Worm (Caenorhabditis elegans) whole organism, young adult: ENCODE results near the gene M02B7.2.
A peak's percentile ranks its signal among the peaks of the same experiment; 100 is the strongest.
"Not testable (repeated sequence)": the region's sequence is repeated elsewhere in the genome, so short reads cannot be mapped to it uniquely, and the experiment has no call there.

ENCODE experiments used
- B0336.3 ChIP-seq: fragments of 200-800 bp; sonication (Bioruptor generic); IDR thresholded peaks from 2 replicates; pipeline ENCODE4 v1.3.6; 2022; ENCODE audit warnings: missing genetic modification characterization, missing compliant biosample characterization
- C06A6.2 ChIP-seq: fragments of 200-800 bp; sonication (Bioruptor generic); conservative IDR thresholded peaks from 2 replicates; pipeline ENCODE4 v1.3.6; 2022; ENCODE audit warnings: missing genetic modification characterization, missing compliant biosample characterization
- F23B12.7 ChIP-seq: sonication (generic microtip); optimal IDR thresholded peaks from 2 replicates; lab custom pipeline; 2017; ENCODE audit warnings: missing genetic modification characterization, mild to moderate bottlenecking, missing compliant biosample characterization, antibody characterized with exemption, moderate library complexity; ENCODE audit not compliant: insufficient read depth
- F55B11.4 ChIP-seq: sonication (generic microtip); optimal IDR thresholded peaks from 2 replicates; lab custom pipeline; 2016; ENCODE audit warnings: missing compliant biosample characterization, missing genetic modification characterization, borderline replicate concordance; ENCODE audit not compliant: insufficient read depth
- Y56A3A.18 ChIP-seq: fragments of 200-800 bp; sonication (Bioruptor generic); IDR thresholded peaks from 2 replicates; pipeline ENCODE4 v1.3.6; 2022; ENCODE audit warnings: missing genetic modification reagents, missing genetic modification characterization, missing compliant biosample characterization
- Y67H2A.10 ChIP-seq: fragments of 200-800 bp; sonication (Bioruptor generic); conservative IDR thresholded peaks from 2 replicates; pipeline ENCODE4 v1.3.6; 2022; ENCODE audit warnings: missing genetic modification reagents, missing genetic modification characterization, missing compliant biosample characterization
- Y79H2A.3 ChIP-seq: fragments of 200-800 bp; sonication (Bioruptor generic); conservative IDR thresholded peaks from 2 replicates; pipeline ENCODE4 v1.3.6; 2022; ENCODE audit warnings: missing genetic modification reagents, missing genetic modification characterization, missing compliant biosample characterization
- ZK185.1 ChIP-seq: sonication (generic microtip); optimal IDR thresholded peaks from 2 replicates; lab custom pipeline; 2016; ENCODE audit warnings: mild to moderate bottlenecking, missing genetic modification characterization, missing compliant biosample characterization; ENCODE audit not compliant: poor library complexity, severe bottlenecking
- akir-1 ChIP-seq: fragments of 200-800 bp; sonication (Bioruptor generic); optimal IDR thresholded peaks from 2 replicates; lab custom pipeline; 2018; ENCODE audit warnings: mild to moderate bottlenecking, missing genetic modification characterization, moderate library complexity, missing compliant biosample characterization
- aptf-2 ChIP-seq: fragments of 200-800 bp; sonication (Bioruptor generic); conservative IDR thresholded peaks from 2 replicates; pipeline ENCODE4 v1.3.6; 2022; ENCODE audit warnings: missing genetic modification reagents, missing genetic modification characterization, missing compliant biosample characterization
- aptf-3 ChIP-seq: fragments of 200-800 bp; sonication (Bioruptor generic); IDR thresholded peaks from 2 replicates; pipeline ENCODE4 v1.3.6; 2022; ENCODE audit warnings: missing genetic modification characterization, missing compliant biosample characterization
- athp-1 ChIP-seq: sonication (generic microtip); optimal IDR thresholded peaks from 2 replicates; lab custom pipeline; 2017; ENCODE audit warnings: mild to moderate bottlenecking, missing genetic modification characterization, missing compliant biosample characterization
- attf-5 ChIP-seq: fragments of 200-800 bp; sonication (Bioruptor generic); optimal IDR thresholded peaks from 2 replicates; lab custom pipeline; 2018; ENCODE audit warnings: mild to moderate bottlenecking, missing genetic modification characterization, missing compliant biosample characterization
- attf-6 ChIP-seq: fragments of 200-800 bp; sonication (Bioruptor generic); IDR thresholded peaks from 2 replicates; pipeline ENCODE4 v1.3.6; 2022; ENCODE audit warnings: missing genetic modification reagents, missing genetic modification characterization, missing compliant biosample characterization
- bed-2 ChIP-seq: fragments of 200-800 bp; sonication (Bioruptor generic); IDR thresholded peaks from 2 replicates; pipeline ENCODE4 v1.3.6; 2022; ENCODE audit warnings: missing genetic modification reagents, missing genetic modification characterization, missing compliant biosample characterization
- ceh-79 ChIP-seq: sonication (generic microtip); optimal IDR thresholded peaks from 2 replicates; lab custom pipeline; 2017; ENCODE audit warnings: mild to moderate bottlenecking, missing genetic modification characterization, missing compliant biosample characterization
- chd-7 ChIP-seq: sonication (generic microtip); optimal IDR thresholded peaks from 2 replicates; lab custom pipeline; 2016; ENCODE audit warnings: mild to moderate bottlenecking, missing genetic modification characterization, moderate library complexity, missing compliant biosample characterization
- die-1 ChIP-seq: sonication (generic microtip); optimal IDR thresholded peaks from 2 replicates; lab custom pipeline; 2016; ENCODE audit warnings: missing genotype, mild to moderate bottlenecking, missing genetic modification characterization, missing compliant biosample characterization
- dpff-1 ChIP-seq: sonication (generic microtip); optimal IDR thresholded peaks from 2 replicates; lab custom pipeline; 2017; ENCODE audit warnings: mild to moderate bottlenecking, missing genetic modification characterization, missing compliant biosample characterization
- efl-1 ChIP-seq: fragments of 150-350 bp; optimal IDR thresholded peaks from 2 replicates; lab custom pipeline; 2014; ENCODE audit warnings: missing biosample characterization, missing genetic modification reagents, missing genetic modification characterization
- egrh-3 ChIP-seq: fragments of 200-800 bp; sonication (Bioruptor generic); IDR thresholded peaks from 2 replicates; pipeline ENCODE4 v1.3.6; 2022; ENCODE audit warnings: missing genetic modification reagents, missing genetic modification characterization, missing compliant biosample characterization
- fkh-3 ChIP-seq: sonication (generic microtip); optimal IDR thresholded peaks from 2 replicates; lab custom pipeline; 2016; ENCODE audit warnings: mild to moderate bottlenecking, missing genetic modification characterization, missing compliant biosample characterization
- hlh-12 ChIP-seq: sonication (generic microtip); optimal IDR thresholded peaks from 2 replicates; lab custom pipeline; 2016; ENCODE audit warnings: missing genetic modification characterization, missing compliant biosample characterization
- hlh-26 ChIP-seq: fragments of 200-800 bp; sonication (Bioruptor generic); conservative IDR thresholded peaks from 2 replicates; pipeline ENCODE4 v1.3.6; 2022; ENCODE audit warnings: missing genetic modification reagents, missing genetic modification characterization, missing compliant biosample characterization
- hmg-1.2 ChIP-seq: fragments of 200-800 bp; sonication (Bioruptor generic); IDR thresholded peaks from 2 replicates; pipeline ENCODE4 v1.3.6; 2022; ENCODE audit warnings: missing genetic modification reagents, missing genetic modification characterization, missing compliant biosample characterization
- hrde-1 ChIP-seq: sonication (generic microtip); optimal IDR thresholded peaks from 2 replicates; lab custom pipeline; 2016; ENCODE audit warnings: missing genetic modification characterization, mild to moderate bottlenecking, missing compliant biosample characterization, moderate library complexity, missing genotype, missing genetic modification reagents, borderline replicate concordance
- hsf-1 ChIP-seq: fragments of 200-800 bp; sonication (Bioruptor generic); IDR thresholded peaks from 2 replicates; pipeline ENCODE4 v1.3.6; 2022; ENCODE audit warnings: missing genetic modification reagents, missing genetic modification characterization, missing compliant biosample characterization
- let-607 ChIP-seq, 2 experiments: fragments of 200-800 bp in 1 of 2; sonication (Bioruptor generic) in 1 of 2; sonication (generic microtip) in 1 of 2; optimal IDR thresholded peaks; 2 replicates each; lab custom pipeline; 2016 to 2018; ENCODE audit warnings: mild to moderate bottlenecking in 2 of 2, missing compliant biosample characterization in 2 of 2, missing genetic modification characterization in 2 of 2, moderate library complexity in 2 of 2, missing genotype in 1 of 2
- lin-26 ChIP-seq: fragments of 200-800 bp; sonication (Bioruptor generic); IDR thresholded peaks from 2 replicates; pipeline ENCODE4 v1.3.6; 2022; ENCODE audit warnings: missing genetic modification reagents, missing genetic modification characterization, missing compliant biosample characterization
- lin-35 ChIP-seq, 3 experiments: fragments of 150-350 bp in 2 of 3; sonication (generic microtip) in 1 of 3; optimal IDR thresholded peaks; 2 replicates each; lab custom pipeline; 2014 to 2018; ENCODE audit warnings: missing biosample characterization in 3 of 3, missing genetic modification characterization in 3 of 3, missing genetic modification reagents in 3 of 3
- lsl-1 ChIP-seq: fragments of 200-800 bp; sonication (Bioruptor generic); optimal IDR thresholded peaks from 2 replicates; lab custom pipeline; 2018; ENCODE audit warnings: mild to moderate bottlenecking, missing genetic modification characterization, moderate library complexity, missing compliant biosample characterization
- madf-3 ChIP-seq: fragments of 200-800 bp; sonication (Bioruptor generic); IDR thresholded peaks from 2 replicates; pipeline ENCODE4 v1.3.6; 2022; ENCODE audit warnings: missing genetic modification reagents, missing genetic modification characterization, missing compliant biosample characterization
- mcd-1 ChIP-seq: fragments of 200-800 bp; sonication (Bioruptor generic); IDR thresholded peaks from 2 replicates; pipeline ENCODE4 v1.3.6; 2022; ENCODE audit warnings: missing genetic modification reagents, missing genetic modification characterization, missing compliant biosample characterization
- nfya-2 ChIP-seq: fragments of 200-800 bp; sonication (Bioruptor generic); IDR thresholded peaks from 2 replicates; pipeline ENCODE4 v1.3.6; 2022; ENCODE audit warnings: missing genetic modification reagents, missing genetic modification characterization, missing compliant biosample characterization
- rpc-1 ChIP-seq, 2 experiments: fragments of 150-350 bp in 1 of 2; sonication (generic microtip) in 1 of 2; optimal IDR thresholded peaks; 2 replicates each; lab custom pipeline; 2014 to 2018; ENCODE audit warnings: missing biosample characterization in 1 of 2, missing genetic modification characterization in 1 of 2, missing genetic modification reagents in 1 of 2, missing genotype in 1 of 2
- snpc-4 ChIP-seq, 5 experiments: fragments of 150-350 bp in 1 of 5; sonication (generic microtip) in 4 of 5; optimal IDR thresholded peaks; 2 replicates each; lab custom pipeline; 2014 to 2018; ENCODE audit warnings: missing genetic modification characterization in 5 of 5, missing biosample characterization in 3 of 5, antibody characterized with exemption in 2 of 5, mild to moderate bottlenecking in 2 of 5, missing compliant biosample characterization in 2 of 5, missing genotype in 2 of 5, moderate library complexity in 2 of 5, missing genetic modification reagents in 1 of 5
- sptf-2 ChIP-seq: fragments of 200-800 bp; sonication (Bioruptor generic); optimal IDR thresholded peaks from 2 replicates; lab custom pipeline; 2018; ENCODE audit warnings: mild to moderate bottlenecking, missing genetic modification characterization, missing compliant biosample characterization
- tbp1 ChIP-seq: fragments of 200-800 bp; sonication (Bioruptor generic); optimal IDR thresholded peaks from 2 replicates; lab custom pipeline; 2018; ENCODE audit warnings: mild to moderate bottlenecking, missing genetic modification characterization, missing compliant biosample characterization
- unc-130 ChIP-seq: sonication (generic microtip); optimal IDR thresholded peaks from 2 replicates; lab custom pipeline; 2016; ENCODE audit warnings: missing genetic modification reagents, missing genetic modification characterization, missing compliant biosample characterization
- zfh-2 ChIP-seq: fragments of 200-800 bp; sonication (Bioruptor generic); conservative IDR thresholded peaks from 2 replicates; pipeline ENCODE4 v1.3.6; 2022; ENCODE audit warnings: missing genetic modification reagents, missing genetic modification characterization, missing compliant biosample characterization
- zim-3 ChIP-seq: sonication (generic microtip); optimal IDR thresholded peaks from 2 replicates; lab custom pipeline; 2017; ENCODE audit warnings: mild to moderate bottlenecking, missing genetic modification characterization, moderate library complexity, missing compliant biosample characterization
- ztf-28 ChIP-seq: fragments of 200-800 bp; sonication (Bioruptor generic); IDR thresholded peaks from 2 replicates; pipeline ENCODE4 v1.3.6; 2022; ENCODE audit warnings: missing genetic modification reagents, missing genetic modification characterization, missing compliant biosample characterization

M02B7.2 gene

ce11 chrIV:3771182-3771581 lies 32.2 kb upstream of the M02B7.2 start:
- TF ChIP-seq hmg-1.2 (GFP tag; lab: Robert Waterston, UW) (0 out of 2 replicates have a peak, but pooled peaks have one; percentile 12), snpc-4 (tag; optimal IDR thresholded peaks at IDR 0.05; lab: Kevin White, UChicago) (peak in 2 of 4 experiments; percentile 71 to 86), madf-3 (GFP tag; lab: Robert Waterston, UW) (0 out of 2 replicates have a peak, but pooled peaks have one; percentile 16)
- not testable (repeated sequence) for TF ChIP-seq snpc-4 (GFP tag; optimal IDR thresholded peaks at IDR 0.05; lab: Kevin White, UChicago)

ce11 chrIV:3774160-3774559 lies 29.2 kb upstream of the M02B7.2 start:
- TF ChIP-seq aptf-2 = no peak
- no peak for TF ChIP-seq Y56A3A.18 (GFP tag; lab: Robert Waterston, UW)
- no peak for TF ChIP-seq Y79H2A.3 (GFP tag; lab: Robert Waterston, UW)
- TF ChIP-seq B0336.3 = no peak
- TF ChIP-seq Y67H2A.10 = no peak
- no peak for TF ChIP-seq die-1 (tag; lab: Kevin White, UChicago)
- no peak for TF ChIP-seq efl-1 (GFP tag; lab: Kevin White, UChicago)
- TF ChIP-seq athp-1 (tag; lab: Kevin White, UChicago) = no peak
- TF ChIP-seq chd-7 = no peak
- TF ChIP-seq lin-26 (GFP tag; lab: Robert Waterston, UW) = no peak

- no peak for TF ChIP-seq mcd-1 (GFP tag; lab: Robert Waterston, UW)
- no peak for TF ChIP-seq chd-7
- TF ChIP-seq attf-5 (GFP tag; lab: Kevin White, UChicago) = no peak
- TF ChIP-seq bed-2 (GFP tag; lab: Robert Waterston, UW) = no peak
- no peak for TF ChIP-seq aptf-3 (GFP tag; lab: Robert Waterston, UW)
- no peak for TF ChIP-seq C06A6.2
- no peak for TF ChIP-seq lsl-1 (GFP tag; lab: Kevin White, UChicago)
- no peak for TF ChIP-seq tbp1 (GFP tag; lab: Kevin White, UChicago)
- no peak for TF ChIP-seq hsf-1
These were observed 21.8 kb upstream of the M02B7.2 start for ce11 chrIV:3781539-3781938.

ce11 chrIV:3783910-3784309 lies 19.5 kb upstream of the M02B7.2 start, which contains the start of gene glct-6:
glct-6 (plus strand) TSS chrIV:3784210.
- no peak for TF ChIP-seq hrde-1
- no peak for TF ChIP-seq akir-1 (GFP tag; lab: Kevin White, UChicago)
- no peak for TF ChIP-seq ztf-28 (GFP tag; lab: Robert Waterston, UW)
- no peak for TF ChIP-seq rpc-1 (optimal IDR thresholded peaks at IDR 0.05; lab: Kevin White, UChicago)
- TF ChIP-seq rpc-1 (tag; optimal IDR thresholded peaks at IDR 0.05; lab: Kevin White, UChicago) = no peak
- TF ChIP-seq sptf-2 = no peak
- no peak for TF ChIP-seq F55B11.4
- no peak for TF ChIP-seq zim-3

- TF ChIP-seq F23B12.7 (tag; lab: Kevin White, UChicago) = no peak
- TF ChIP-seq lin-35 (GFP tag; optimal IDR thresholded peaks at IDR 0.05; lab: Kevin White, UChicago) = no peak
- no peak for TF ChIP-seq attf-6
- TF ChIP-seq dpff-1 = no peak
- TF ChIP-seq F55B11.4 = no peak
- no peak for TF ChIP-seq hlh-26 (GFP tag; lab: Robert Waterston, UW)
- no peak for TF ChIP-seq lin-26 (GFP tag; lab: Robert Waterston, UW)
- no peak for TF ChIP-seq unc-130 (GFP tag; lab: Kevin White, UChicago)
- TF ChIP-seq chd-7 = no peak
- TF ChIP-seq nfya-2 (GFP tag; lab: Robert Waterston, UW) = no peak
- no peak for TF ChIP-seq let-607 (tag; optimal IDR thresholded peaks at IDR 0.05; lab: Kevin White, UChicago)
- TF ChIP-seq hlh-12 (tag; lab: Kevin White, UChicago) = no peak
- no peak for TF ChIP-seq ZK185.1 (tag; lab: Kevin White, UChicago)
- no peak for TF ChIP-seq egrh-3 (GFP tag; lab: Robert Waterston, UW)
- no peak for TF ChIP-seq zfh-2 (GFP tag; lab: Robert Waterston, UW)
- no peak for TF ChIP-seq ceh-79 (tag; lab: Kevin White, UChicago)
- TF ChIP-seq fkh-3 (tag; lab: Kevin White, UChicago) = no peak
These were observed 8.9 kb upstream of the M02B7.2 start, which contains the start of gene K09B3.1 for ce11 chrIV:3794437-3794836. K09B3.1 (plus strand) TSS chrIV:3794737.
